Worm (Caenorhabditis elegans): Measurements from ENCODE around the gene sms-1.

sms-1 gene

ce11 chrIV:11474067-11474466 lies 23.9 kb downstream of the sms-1 start (continued):
- peak; percentile 87 for TF ChIP-seq T26A5.8 (tag; optimal IDR thresholded peaks at IDR 0.05)
- peak; percentile 90 for TF ChIP-seq fkh-3 (tag; optimal IDR thresholded peaks at IDR 0.05)
- TF ChIP-seq lin-35 (GFP tag; optimal IDR thresholded peaks at IDR 0.05) = peak in 1 of 3 experiments; percentile 40
- TF ChIP-seq ztf-25 (GFP tag; IDR thresholded peaks at IDR 0.05) = peak; percentile 98
- TF ChIP-seq ceh-79 (tag; optimal IDR thresholded peaks at IDR 0.05) = peak; percentile 99
- TF ChIP-seq snpc-1.1 (tag; optimal IDR thresholded peaks at IDR 0.05; ENCODE audit: insufficient read depth) = peak; percentile 67
- TF ChIP-seq madf-8 (GFP tag; conservative IDR thresholded peaks at IDR 0.05) = 0 out of 2 replicates have a peak, but pooled peaks have one; percentile 16
- peak; percentile 68 for TF ChIP-seq snpc-4 (GFP tag; optimal IDR thresholded peaks at IDR 0.05)
- TF ChIP-seq snpc-4 (tag; optimal IDR thresholded peaks at IDR 0.05) = peak; percentile 33 to 70 (median 64)
- TF ChIP-seq K11D2.4 (GFP tag; IDR thresholded peaks at IDR 0.05) = peak; percentile 72; the same call in 1 of the 2 replicates
- peak; percentile 80 for TF ChIP-seq tlf-1 (GFP tag; optimal IDR thresholded peaks at IDR 0.05)
- peak; percentile 53 for TF ChIP-seq F57C9.4 (tag; optimal IDR thresholded peaks at IDR 0.05)
- peak; percentile 76 to 97 for TF ChIP-seq rec-8 (tag; optimal IDR thresholded peaks at IDR 0.05)
- peak; percentile 78; the same call in 1 of the 2 replicates for TF ChIP-seq C17E4.6 (GFP tag; IDR thresholded peaks at IDR 0.05)
- peak; percentile 75 for TF ChIP-seq rpc-1 (optimal IDR thresholded peaks at IDR 0.05)
- TF ChIP-seq rpc-1 (tag; optimal IDR thresholded peaks at IDR 0.05) = peak; percentile 95
- peak; percentile 96 for TF ChIP-seq F57A8.1 (GFP tag; optimal IDR thresholded peaks at IDR 0.05)
- peak; percentile 69; the same call in 1 of the 2 replicates for TF ChIP-seq Y67H2A.10 (GFP tag; conservative IDR thresholded peaks at IDR 0.05)
- peak; percentile 83 for TF ChIP-seq F23B12.7 (tag; optimal IDR thresholded peaks at IDR 0.05; ENCODE audit: insufficient read depth)
- TF ChIP-seq ztf-28 (GFP tag; IDR thresholded peaks at IDR 0.05) = peak; percentile 95
- TF ChIP-seq egl-44 (GFP tag; IDR thresholded peaks at IDR 0.05) = peak; percentile 97
- TF ChIP-seq nhr-90 (tag; optimal IDR thresholded peaks at IDR 0.05) = peak; percentile 98
- peak; percentile 90 for TF ChIP-seq Y56A3A.18 (GFP tag; IDR thresholded peaks at IDR 0.05)
- TF ChIP-seq pha-4 (tag; optimal IDR thresholded peaks at IDR 0.05) = no peak
- peak; percentile 72 for TF ChIP-seq him-1 (tag; optimal IDR thresholded peaks at IDR 0.05)
- peak; percentile 75 for TF ChIP-seq bed-2 (GFP tag; IDR thresholded peaks at IDR 0.05)
- peak; percentile 98 for TF ChIP-seq F52B5.7 (tag; optimal IDR thresholded peaks at IDR 0.05)
- no peak for TF ChIP-seq xnd-1 (tag; optimal IDR thresholded peaks at IDR 0.05)
- TF ChIP-seq ekl-4 (GFP tag; IDR thresholded peaks at IDR 0.05) = peak; percentile 85
- TF ChIP-seq dpff-1 (tag; optimal IDR thresholded peaks at IDR 0.05) = peak; percentile 63
- TF ChIP-seq somi-1 (GFP tag; optimal IDR thresholded peaks at IDR 0.05) = peak; percentile 79
- 0 out of 2 replicates have a peak, but pooled peaks have one; percentile 75 for TF ChIP-seq nfya-2 (GFP tag; IDR thresholded peaks at IDR 0.05)
- peak; percentile 90 for TF ChIP-seq attf-5 (GFP tag; optimal IDR thresholded peaks at IDR 0.05)
- peak; percentile 90 for TF ChIP-seq nfyb-1 (GFP tag; IDR thresholded peaks at IDR 0.05)
- peak; percentile 67 for TF ChIP-seq F33H1.4 (GFP tag; IDR thresholded peaks at IDR 0.05)
- TF ChIP-seq lsy-27 (tag; optimal IDR thresholded peaks at IDR 0.05; ENCODE audit: borderline replicate concordance, insufficient read depth) = peak; percentile 88
- peak; percentile 87 for TF ChIP-seq B0261.1 (tag; optimal IDR thresholded peaks at IDR 0.05)
- peak; percentile 97 for TF ChIP-seq cebp-2 (GFP tag; IDR thresholded peaks at IDR 0.05)
- TF ChIP-seq hsf-1 (GFP tag; IDR thresholded peaks at IDR 0.05) = peak; percentile 82
- TF ChIP-seq hlh-26 (GFP tag; conservative IDR thresholded peaks at IDR 0.05) = no peak
- peak; percentile 52 for TF ChIP-seq ama-1 (optimal IDR thresholded peaks at IDR 0.05)
- TF ChIP-seq ama-1 (GFP tag; optimal IDR thresholded peaks at IDR 0.05) = peak; percentile 84 to 93
- no peak for TF ChIP-seq lag-1 (GFP tag; IDR thresholded peaks at IDR 0.05)
- peak; percentile 89 for TF ChIP-seq repo-1 (tag; optimal IDR thresholded peaks at IDR 0.05)
- peak; percentile 68 for TF ChIP-seq ceh-100 (GFP tag; IDR thresholded peaks at IDR 0.05)
- peak; percentile 2 for TF ChIP-seq dpl-1 (GFP tag; optimal IDR thresholded peaks at IDR 0.05)
- peak; percentile 68 for TF ChIP-seq nhr-179 (tag; optimal IDR thresholded peaks at IDR 0.05)
- TF ChIP-seq madf-3 (GFP tag; IDR thresholded peaks at IDR 0.05) = 0 out of 2 replicates have a peak, but pooled peaks have one; percentile 44
- peak; percentile 62 for TF ChIP-seq nhr-80 (tag; optimal IDR thresholded peaks at IDR 0.05)
